Worm (Caenorhabditis elegans) whole organism, mixed stage, embryonic: Measurements from ENCODE around the gene oac-37.

Experiments
- nhr-28 ChIP-seq: fragments of 150-350 bp; optimal IDR thresholded peaks from 2 replicates; lab custom pipeline; 2014; ENCODE audit warnings: missing biosample characterization, missing genetic modification characterization
- sem-2 ChIP-seq: fragments of 200-800 bp; sonication (Bioruptor generic); optimal IDR thresholded peaks from 2 replicates; lab custom pipeline; 2018; ENCODE audit warnings: mild to moderate bottlenecking, missing genetic modification characterization, missing compliant biosample characterization
- ztf-11 ChIP-seq: fragments of 150-350 bp; optimal IDR thresholded peaks from 2 replicates; lab custom pipeline; 2014; ENCODE audit warnings: missing biosample characterization, missing genetic modification characterization

- TF ChIP-seq nhr-28 (tag; lab: Kevin White, UChicago), result no peak
- no peak for TF ChIP-seq sem-2 (GFP tag; lab: Kevin White, UChicago)
- TF ChIP-seq ztf-11, result no peak
These were observed 42.6 kb upstream of the oac-37 start, which contains the start of gene F52B11.5 for ce11 chrIV:14103054-14103453.
